Worm (Caenorhabditis elegans) whole organism, mixed stage, embryonic: Measurements from ENCODE around the gene icl-1.

ENCODE experiments used
- blmp-1 ChIP-seq: fragments of 150-350 bp; optimal IDR thresholded peaks from 2 replicates; lab custom pipeline; 2014; ENCODE audit warnings: missing biosample characterization, missing genetic modification characterization
- lin-13 ChIP-seq: fragments of 150-350 bp; optimal IDR thresholded peaks from 2 replicates; lab custom pipeline; 2014; ENCODE audit warnings: missing biosample characterization, missing genetic modification characterization
- mep-1 ChIP-seq: fragments of 150-350 bp; optimal IDR thresholded peaks from 2 replicates; lab custom pipeline; 2017; ENCODE audit warnings: missing biosample characterization, missing genetic modification reagents, missing genetic modification characterization, inconsistent platforms
- mls-2 ChIP-seq: sonication (generic microtip); optimal IDR thresholded peaks from 2 replicates; lab custom pipeline; 2016; ENCODE audit warnings: mild to moderate bottlenecking, missing genetic modification characterization, moderate library complexity, missing compliant biosample characterization
- nhr-12 ChIP-seq: fragments of 150-350 bp; optimal IDR thresholded peaks from 2 replicates; lab custom pipeline; 2014; ENCODE audit warnings: missing biosample characterization, missing genetic modification characterization
- nhr-237 ChIP-seq: fragments of 150-350 bp; optimal IDR thresholded peaks from 2 replicates; lab custom pipeline; 2014; ENCODE audit warnings: missing biosample characterization, missing genetic modification characterization
- nhr-76 ChIP-seq: sonication (generic microtip); optimal IDR thresholded peaks from 2 replicates; lab custom pipeline; 2017; ENCODE audit warnings: missing biosample characterization, missing genetic modification characterization
- sptf-1 ChIP-seq: sonication (generic microtip); optimal IDR thresholded peaks from 2 replicates; lab custom pipeline; 2017; ENCODE audit warnings: mild to moderate bottlenecking, missing genetic modification characterization, moderate library complexity, missing compliant biosample characterization
- unc-120 ChIP-seq: sonication (generic microtip); optimal IDR thresholded peaks from 2 replicates; lab custom pipeline; 2017; ENCODE audit warnings: missing genetic modification characterization, missing compliant biosample characterization; ENCODE audit not compliant: poor library complexity, severe bottlenecking
- unc-39 ChIP-seq: fragments of 150-350 bp; optimal IDR thresholded peaks from 2 replicates; lab custom pipeline; 2014; ENCODE audit warnings: missing biosample characterization, missing genetic modification characterization
- unc-62 ChIP-seq: fragments of 150-350 bp; optimal IDR thresholded peaks from 2 replicates; lab custom pipeline; 2014; ENCODE audit warnings: missing biosample characterization, missing genetic modification reagents, missing genetic modification characterization

ce11 chrV:719731-720130, 8.1 kb downstream of the icl-1 start, which contains the start of gene srbc-40:
- TF ChIP-seq lin-13 (tag; lab: Kevin White, UChicago), result no peak
- TF ChIP-seq blmp-1, result no peak
- no peak for TF ChIP-seq unc-120 (tag; lab: Kevin White, UChicago)
- no peak for TF ChIP-seq nhr-237 (tag; lab: Kevin White, UChicago)
- no peak for TF ChIP-seq nhr-76 (tag; lab: Kevin White, UChicago)
- no peak for TF ChIP-seq mep-1 (tag; lab: Kevin White, UChicago)
- no peak for TF ChIP-seq unc-62 (GFP tag; lab: Kevin White, UChicago)
- TF ChIP-seq mls-2 (tag; lab: Kevin White, UChicago), result no peak
- TF ChIP-seq sptf-1 (tag; lab: Kevin White, UChicago), result no peak
- no peak for TF ChIP-seq nhr-12
- no peak for TF ChIP-seq unc-39 (tag; lab: Kevin White, UChicago)
